Worm (Caenorhabditis elegans) whole organism, L4 larva: ENCODE results near the gene str-114.

Experiments used
- F10B5.3 ChIP-seq: sonication (generic microtip); optimal IDR thresholded peaks from 2 replicates; lab custom pipeline; 2016; ENCODE audit warnings: mild to moderate bottlenecking, missing genetic modification characterization, missing compliant biosample characterization
- T20F7.1 ChIP-seq: fragments of 200-800 bp; sonication (Bioruptor generic); optimal IDR thresholded peaks from 2 replicates; lab custom pipeline; 2018; ENCODE audit warnings: mild to moderate bottlenecking, missing genetic modification characterization, missing compliant biosample characterization
- T26A8.4 ChIP-seq: fragments of 200-800 bp; sonication (Bioruptor generic); IDR thresholded peaks from 2 replicates; pipeline ENCODE4 v1.3.6; 2022; ENCODE audit warnings: missing genetic modification characterization, missing compliant biosample characterization
- Y105C5A.15 ChIP-seq: fragments of 200-800 bp; sonication (Bioruptor generic); IDR thresholded peaks from 2 replicates; pipeline ENCODE4 v1.3.6; 2022; ENCODE audit warnings: missing genetic modification characterization, missing compliant biosample characterization
- Y5F2A.4 ChIP-seq: fragments of 200-800 bp; sonication (Bioruptor generic); optimal IDR thresholded peaks from 2 replicates; lab custom pipeline; 2018; ENCODE audit warnings: mild to moderate bottlenecking, missing genetic modification characterization, missing compliant biosample characterization
- ZK546.5 ChIP-seq, 2 experiments: sonication (generic microtip); optimal IDR thresholded peaks; 2 replicates each; lab custom pipeline; 2017; ENCODE audit warnings: missing biosample characterization in 2 of 2, missing genetic modification characterization in 2 of 2
- arid-1 ChIP-seq: fragments of 200-800 bp; sonication (Bioruptor generic); conservative IDR thresholded peaks from 2 replicates; pipeline ENCODE4 v1.3.6; 2022; ENCODE audit warnings: missing genetic modification reagents, missing genetic modification characterization, missing compliant biosample characterization
- ceh-20 ChIP-seq: fragments of 200-800 bp; sonication (Bioruptor generic); IDR thresholded peaks from 2 replicates; pipeline ENCODE4 v1.3.6; 2022; ENCODE audit warnings: missing genetic modification reagents, missing genetic modification characterization, missing compliant biosample characterization
- daf-12 ChIP-seq: fragments of 150-350 bp; optimal IDR thresholded peaks from 2 replicates; lab custom pipeline; 2014; ENCODE audit warnings: missing biosample characterization, missing genetic modification reagents, missing genetic modification characterization
- daf-16 ChIP-seq, 3 experiments: sonication (generic microtip); optimal IDR thresholded peaks; 2 replicates each; lab custom pipeline; 2016 to 2017; ENCODE audit warnings: missing genetic modification characterization in 3 of 3, missing genetic modification reagents in 3 of 3, mild to moderate bottlenecking in 2 of 3, missing compliant biosample characterization in 2 of 3, missing biosample characterization in 1 of 3, moderate library complexity in 1 of 3
- dmd-6 ChIP-seq: fragments of 200-800 bp; sonication (Bioruptor generic); IDR thresholded peaks from 2 replicates; pipeline ENCODE4 v1.3.6; 2022; ENCODE audit warnings: missing genetic modification reagents, missing genetic modification characterization, missing compliant biosample characterization
- duxl-1 ChIP-seq: sonication (generic microtip); optimal IDR thresholded peaks from 2 replicates; lab custom pipeline; 2016; ENCODE audit warnings: mild to moderate bottlenecking, missing genetic modification characterization, moderate library complexity, missing compliant biosample characterization; ENCODE audit not compliant: poor library complexity
- dve-1 ChIP-seq: sonication (generic microtip); optimal IDR thresholded peaks from 2 replicates; lab custom pipeline; 2017; ENCODE audit warnings: antibody characterized with exemption, mild to moderate bottlenecking, missing genetic modification characterization, missing compliant biosample characterization; ENCODE audit not compliant: insufficient read depth
- hif-1 ChIP-seq, 2 experiments: sonication (generic microtip); optimal IDR thresholded peaks; 2 replicates each; lab custom pipeline; 2016 to 2017; ENCODE audit warnings: missing compliant biosample characterization in 2 of 2, missing genetic modification characterization in 2 of 2, missing genetic modification reagents in 2 of 2, missing genotype in 2 of 2, mild to moderate bottlenecking in 1 of 2
- hlh-11 ChIP-seq: fragments of 200-800 bp; sonication (Bioruptor generic); optimal IDR thresholded peaks from 2 replicates; lab custom pipeline; 2018; ENCODE audit warnings: mild to moderate bottlenecking, missing genetic modification characterization, missing compliant biosample characterization
- hlh-30 ChIP-seq: sonication (generic microtip); optimal IDR thresholded peaks from 2 replicates; lab custom pipeline; 2017; ENCODE audit warnings: antibody characterized with exemption, mild to moderate bottlenecking, missing genetic modification characterization, missing compliant biosample characterization; ENCODE audit not compliant: insufficient read depth
- hmg-1.1 ChIP-seq: fragments of 200-800 bp; sonication (Bioruptor generic); IDR thresholded peaks from 2 replicates; pipeline ENCODE4 v1.3.6; 2022; ENCODE audit warnings: missing genetic modification reagents, missing genetic modification characterization, missing compliant biosample characterization
- lin-1 ChIP-seq: fragments of 200-800 bp; sonication (Bioruptor generic); IDR thresholded peaks from 2 replicates; pipeline ENCODE4 v1.3.6; 2022; ENCODE audit warnings: missing genetic modification reagents, missing genetic modification characterization, missing compliant biosample characterization
- lin-38 ChIP-seq: fragments of 200-800 bp; sonication (Bioruptor generic); IDR thresholded peaks from 2 replicates; pipeline ENCODE4 v1.3.6; 2022; ENCODE audit warnings: missing genetic modification reagents, missing genetic modification characterization, missing compliant biosample characterization
- lsy-2 ChIP-seq, 2 experiments: fragments of 150-350 bp in 1 of 2; sonication (generic microtip) in 1 of 2; optimal IDR thresholded peaks; 2 replicates each; lab custom pipeline; 2014 to 2017; ENCODE audit warnings: missing biosample characterization in 2 of 2, missing genetic modification characterization in 2 of 2
- mdl-1 ChIP-seq, 2 experiments: fragments of 150-350 bp in 1 of 2; sonication (generic microtip) in 1 of 2; optimal IDR thresholded peaks; 2 replicates each; lab custom pipeline; 2014 to 2017; ENCODE audit warnings: missing biosample characterization in 2 of 2, missing genetic modification characterization in 2 of 2
- mep-1 ChIP-seq: fragments of 150-350 bp; sonication (generic microtip); optimal IDR thresholded peaks from 3 replicates; lab custom pipeline; 2014; ENCODE audit warnings: missing biosample characterization, missing genetic modification characterization
- mes-2 ChIP-seq: sonication (generic microtip); optimal IDR thresholded peaks from 2 replicates; lab custom pipeline; 2016; ENCODE audit warnings: missing genotype, mild to moderate bottlenecking, missing genetic modification characterization, missing compliant biosample characterization; ENCODE audit not compliant: poor library complexity, severe bottlenecking
- mxl-3 ChIP-seq: fragments of 200-800 bp; sonication (Bioruptor generic); optimal IDR thresholded peaks from 2 replicates; lab custom pipeline; 2018; ENCODE audit warnings: mild to moderate bottlenecking, missing genetic modification characterization, missing compliant biosample characterization
- nhr-102 ChIP-seq: sonication (generic microtip); optimal IDR thresholded peaks from 2 replicates; lab custom pipeline; 2016; ENCODE audit warnings: mild to moderate bottlenecking, missing genetic modification characterization, moderate library complexity, missing compliant biosample characterization
- nhr-25 ChIP-seq: sonication (generic microtip); optimal IDR thresholded peaks from 2 replicates; lab custom pipeline; 2017; ENCODE audit warnings: missing genetic modification characterization, mild to moderate bottlenecking, missing compliant biosample characterization, antibody characterized with exemption, moderate library complexity, borderline replicate concordance; ENCODE audit not compliant: insufficient read depth
- nhr-28 ChIP-seq: fragments of 150-350 bp; optimal IDR thresholded peaks from 2 replicates; lab custom pipeline; 2014; ENCODE audit warnings: missing biosample characterization, missing genetic modification characterization
- nhr-42 ChIP-seq: fragments of 200-800 bp; sonication (Bioruptor generic); IDR thresholded peaks from 2 replicates; pipeline ENCODE4 v1.3.6; 2022; ENCODE audit warnings: missing genetic modification characterization, missing compliant biosample characterization
- nhr-48 ChIP-seq: sonication (generic microtip); optimal IDR thresholded peaks from 2 replicates; lab custom pipeline; 2016; ENCODE audit warnings: mild to moderate bottlenecking, missing genetic modification characterization, missing compliant biosample characterization
- nhr-77 ChIP-seq: fragments of 150-350 bp; optimal IDR thresholded peaks from 2 replicates; lab custom pipeline; 2014; ENCODE audit warnings: missing biosample characterization, missing genetic modification characterization
- php-3 ChIP-seq: fragments of 200-800 bp; sonication (Bioruptor generic); IDR thresholded peaks from 2 replicates; pipeline ENCODE4 v1.3.6; 2022; ENCODE audit warnings: missing genetic modification reagents, missing genetic modification characterization, missing compliant biosample characterization
- pqm-1 ChIP-seq: sonication (generic microtip); optimal IDR thresholded peaks from 2 replicates; lab custom pipeline; 2017; ENCODE audit warnings: missing biosample characterization, missing genetic modification characterization
- saeg-2 ChIP-seq: fragments of 200-800 bp; sonication (Bioruptor generic); IDR thresholded peaks from 2 replicates; pipeline ENCODE4 v1.3.6; 2022; ENCODE audit warnings: missing genetic modification reagents, missing genetic modification characterization, missing compliant biosample characterization
- set-16 ChIP-seq: fragments of 200-800 bp; sonication (Bioruptor generic); IDR thresholded peaks from 2 replicates; pipeline ENCODE4 v1.3.6; 2022; ENCODE audit warnings: missing genetic modification reagents, missing genetic modification characterization, missing compliant biosample characterization
- snpc-4 ChIP-seq: fragments of 150-350 bp; optimal IDR thresholded peaks from 2 replicates; lab custom pipeline; 2014; ENCODE audit warnings: missing biosample characterization, missing genetic modification characterization
- unc-39 ChIP-seq: sonication (generic microtip); optimal IDR thresholded peaks from 2 replicates; lab custom pipeline; 2017; ENCODE audit warnings: missing biosample characterization, missing genetic modification characterization
- unc-62 ChIP-seq, 3 experiments: fragments of 150-350 bp in 1 of 3; sonication (generic microtip); optimal IDR thresholded peaks in 2 of 3; peaks in 1 of 3; 1 replicate in 1 of 3; 2 replicates in 2 of 3; lab custom pipeline; 2014 to 2017; ENCODE audit warnings: missing biosample characterization in 3 of 3, missing genetic modification characterization in 3 of 3, missing genetic modification reagents in 3 of 3, missing genotype in 1 of 3
- zfp-3 ChIP-seq: fragments of 200-800 bp; sonication (Bioruptor generic); conservative IDR thresholded peaks from 2 replicates; pipeline ENCODE4 v1.3.6; 2022; ENCODE audit warnings: missing genetic modification reagents, missing genetic modification characterization, missing compliant biosample characterization
- zip-2 ChIP-seq: fragments of 150-350 bp; optimal IDR thresholded peaks from 2 replicates; lab custom pipeline; 2014; ENCODE audit warnings: missing biosample characterization, missing genetic modification characterization

Gene str-114

DNA sequence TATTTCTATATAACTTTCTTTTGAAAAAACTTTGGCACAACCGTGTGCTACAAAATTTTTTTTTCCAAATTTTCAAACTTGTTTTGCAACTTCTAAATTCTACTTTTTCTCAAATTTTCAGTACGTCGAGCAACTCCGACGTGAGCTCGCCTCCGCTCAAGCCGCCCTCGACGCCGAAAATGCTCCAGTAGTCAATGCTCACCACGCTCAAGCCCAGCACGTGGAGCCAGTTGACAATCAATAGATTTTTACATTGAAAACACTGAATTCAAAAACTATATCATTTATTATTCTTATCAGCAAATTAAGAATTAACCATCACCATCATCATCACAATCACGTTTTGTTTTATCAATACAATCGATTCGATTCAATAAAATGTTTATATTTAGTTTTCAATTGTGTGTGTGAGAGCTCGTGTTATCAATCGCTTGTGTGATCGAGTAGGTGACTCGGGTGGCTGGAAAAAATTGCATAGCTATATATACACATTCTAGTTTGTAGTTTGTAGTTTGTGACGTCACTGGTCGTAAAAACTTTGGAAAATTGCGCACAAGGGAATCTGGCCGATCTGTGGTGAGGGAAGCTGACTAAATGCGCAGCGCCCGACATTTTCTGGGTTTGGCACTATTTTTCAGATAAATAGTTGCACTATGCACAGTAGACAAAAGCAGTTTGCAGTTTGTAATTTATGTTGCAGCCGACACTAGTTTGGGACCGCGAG, 15.1 kb upstream of the str-114 start:
- TF ChIP-seq unc-39 (tag; lab: Kevin White, UChicago) (no peak), mes-2 (tag; lab: Kevin White, UChicago) (peak; percentile 44), set-16 (GFP tag; lab: Robert Waterston, UW) (no peak), daf-16 (GFP tag; optimal IDR thresholded peaks at IDR 0.05; lab: Kevin White, UChicago) (peak in 1 of 2 experiments; percentile 32), daf-16 (tag; optimal IDR thresholded peaks at IDR 0.05; lab: Kevin White, UChicago) (peak; percentile 98), nhr-48 (peak; percentile 79), php-3 (0 out of 2 replicates have a peak, but pooled peaks have one; percentile 60), hif-1 (tag; optimal IDR thresholded peaks at IDR 0.05; lab: Kevin White, UChicago) (peak in 1 of 2 experiments; percentile 62), daf-12 (tag; lab: Kevin White, UChicago) (no peak), nhr-28 (tag; lab: Kevin White, UChicago) (peak; percentile 93), unc-62 (GFP tag; optimal IDR thresholded peaks at IDR 0.05 in 1 of 2; lab: Kevin White, UChicago) (peak in 1 of 2 experiments; percentile 89), unc-62 (tag; optimal IDR thresholded peaks at IDR 0.05; lab: Kevin White, UChicago) (no peak), dmd-6 (peak; percentile 71), nhr-42 (GFP tag; lab: Robert Waterston, UW) (peak; percentile 67), hlh-30 (tag; lab: Kevin White, UChicago) (peak; percentile 83), mxl-3 (GFP tag; lab: Kevin White, UChicago) (peak; percentile 59), T20F7.1 (GFP tag; lab: Kevin White, UChicago) (peak; percentile 54), lsy-2 (tag; optimal IDR thresholded peaks at IDR 0.05; lab: Kevin White, UChicago) (peak in 1 of 2 experiments; percentile 39), T26A8.4 (GFP tag; lab: Robert Waterston, UW) (peak; percentile 73), arid-1 (no peak), saeg-2 (GFP tag; lab: Robert Waterston, UW) (0 out of 2 replicates have a peak, but pooled peaks have one; percentile 9), hmg-1.1 (GFP tag; lab: Robert Waterston, UW) (0 out of 2 replicates have a peak, but pooled peaks have one; percentile 6), dve-1 (tag; lab: Kevin White, UChicago) (peak; percentile 97), mep-1 (tag; lab: Kevin White, UChicago) (peak; percentile 70), lin-1 (GFP tag; lab: Robert Waterston, UW) (0 out of 2 replicates have a peak, but pooled peaks have one; percentile 12), F10B5.3 (tag; lab: Kevin White, UChicago) (no peak), zip-2 (peak; percentile 14), ceh-20 (0 out of 2 replicates have a peak, but pooled peaks have one; percentile 7), ZK546.5 (tag; optimal IDR thresholded peaks at IDR 0.05; lab: Kevin White, UChicago) (no peak), zfp-3 (GFP tag; lab: Robert Waterston, UW) (peak; percentile 77; the same call in 1 of the 2 replicates), Y105C5A.15 (GFP tag; lab: Robert Waterston, UW) (no peak), nhr-77 (tag; lab: Kevin White, UChicago) (peak; percentile 72), nhr-25 (tag; lab: Kevin White, UChicago) (no peak), pqm-1 (tag; lab: Kevin White, UChicago) (peak; percentile 76), hlh-11 (tag; lab: Kevin White, UChicago) (peak; percentile 78), mdl-1 (tag; optimal IDR thresholded peaks at IDR 0.05; lab: Kevin White, UChicago) (peak in 1 of 2 experiments; percentile 57), Y5F2A.4 (GFP tag; lab: Kevin White, UChicago) (no peak), lin-38 (GFP tag; lab: Robert Waterston, UW) (0 out of 2 replicates have a peak, but pooled peaks have one; percentile 31), nhr-102 (tag; lab: Kevin White, UChicago) (peak; percentile 91), duxl-1 (tag; lab: Kevin White, UChicago) (peak; percentile 42), snpc-4 (no peak)
